Fruit fly (Drosophila melanogaster) whole organism, prepupa: ENCODE measurements around the gene CG31029.

Experiments
- Blimp-1 ChIP-seq: fragments of 200-800 bp; sonication (Bioruptor generic); optimal IDR thresholded peaks from 3 replicates; lab custom pipeline; 2017; ENCODE audit warnings: missing biosample characterization, missing genetic modification characterization, mild to moderate bottlenecking, moderate library complexity, missing genetic modification reagents
- CG10669 ChIP-seq: fragments of 200-800 bp; sonication (Bioruptor generic); optimal IDR thresholded peaks from 3 replicates; lab custom pipeline; 2018; ENCODE audit warnings: missing biosample characterization, mild to moderate bottlenecking, missing genetic modification characterization, moderate library complexity
- CG11294 ChIP-seq: fragments of 200-800 bp; sonication (Bioruptor generic); IDR thresholded peaks from 2 replicates; pipeline ENCODE4 v1.3.6; 2022; ENCODE audit warnings: missing biosample characterization, missing genetic modification characterization
- CG11902 ChIP-seq: fragments of 200-800 bp; sonication (Bioruptor generic); optimal IDR thresholded peaks from 3 replicates; lab custom pipeline; 2016; ENCODE audit warnings: missing biosample characterization, missing genetic modification characterization
- CG1621 ChIP-seq: fragments of 200-800 bp; sonication (Bioruptor generic); optimal IDR thresholded peaks from 3 replicates; lab custom pipeline; 2018; ENCODE audit warnings: missing biosample characterization, mild to moderate bottlenecking, missing genetic modification characterization
- CG16779 ChIP-seq: fragments of 200-800 bp; sonication (Bioruptor generic); optimal IDR thresholded peaks from 3 replicates; lab custom pipeline; 2017; ENCODE audit warnings: missing biosample characterization, mild to moderate bottlenecking, missing genetic modification characterization
- CG3032 ChIP-seq: fragments of 200-800 bp; optimal IDR thresholded peaks from 2 replicates; lab custom pipeline; 2019; ENCODE audit warnings: missing biosample characterization, mild to moderate bottlenecking, missing genetic modification characterization, moderate library complexity
- CG31627 ChIP-seq: fragments of 200-800 bp; sonication (Bioruptor generic); optimal IDR thresholded peaks from 3 replicates; lab custom pipeline; 2016; ENCODE audit warnings: missing biosample characterization, missing genetic modification characterization
- CG34406 ChIP-seq: fragments of 200-800 bp; sonication (Bioruptor generic); optimal IDR thresholded peaks from 3 replicates; lab custom pipeline; 2016; ENCODE audit warnings: missing biosample characterization, missing genetic modification characterization
- CG3919 ChIP-seq: fragments of 200-800 bp; sonication (Bioruptor generic); optimal IDR thresholded peaks from 3 replicates; lab custom pipeline; 2016; ENCODE audit warnings: missing biosample characterization, missing genetic modification characterization
- CG4318 ChIP-seq: fragments of 200-800 bp; sonication (Bioruptor generic); optimal IDR thresholded peaks from 3 replicates; lab custom pipeline; 2017; ENCODE audit warnings: missing biosample characterization, mild to moderate bottlenecking, missing genetic modification characterization
- CG6163 ChIP-seq: fragments of 200-800 bp; sonication (Bioruptor generic); IDR thresholded peaks from 3 replicates; pipeline ENCODE4 v1.3.6; 2022; ENCODE audit warnings: missing biosample characterization, missing genetic modification characterization
- CG6276 ChIP-seq: fragments of 200-800 bp; sonication (Bioruptor generic); optimal IDR thresholded peaks from 2 replicates; lab custom pipeline; 2017; ENCODE audit warnings: missing biosample characterization, mild to moderate bottlenecking, missing genetic modification characterization
- CG6792 ChIP-seq: fragments of 200-800 bp; sonication (Bioruptor generic); optimal IDR thresholded peaks from 3 replicates; lab custom pipeline; 2016; ENCODE audit warnings: missing biosample characterization, missing genetic modification characterization
- CG6808 ChIP-seq: fragments of 200-800 bp; sonication (Bioruptor generic); optimal IDR thresholded peaks from 3 replicates; lab custom pipeline; 2017; ENCODE audit warnings: missing biosample characterization, missing genetic modification characterization, mild to moderate bottlenecking, moderate library complexity, missing genetic modification reagents
- CG6854 ChIP-seq: fragments of 200-800 bp; sonication (Bioruptor generic); optimal IDR thresholded peaks from 2 replicates; lab custom pipeline; 2017; ENCODE audit warnings: missing biosample characterization, mild to moderate bottlenecking, missing genetic modification characterization
- CG8119 ChIP-seq: fragments of 200-800 bp; sonication (Bioruptor generic); IDR thresholded peaks from 3 replicates; pipeline ENCODE4 v1.3.6; 2022; ENCODE audit warnings: missing biosample characterization, missing genetic modification characterization
- CG8319 ChIP-seq: fragments of 200-800 bp; sonication (Bioruptor generic); optimal IDR thresholded peaks from 3 replicates; lab custom pipeline; 2016; ENCODE audit warnings: missing biosample characterization, missing genetic modification characterization
- CG8632 ChIP-seq: fragments of 200-800 bp; sonication (Bioruptor generic); optimal IDR thresholded peaks from 3 replicates; lab custom pipeline; 2016; ENCODE audit warnings: missing biosample characterization, missing genetic modification characterization
- CG9139 ChIP-seq: fragments of 200-800 bp; sonication (Bioruptor generic); optimal IDR thresholded peaks from 3 replicates; lab custom pipeline; 2017; ENCODE audit warnings: missing biosample characterization, mild to moderate bottlenecking, missing genetic modification characterization
- Eip78C ChIP-seq: fragments of 200-800 bp; sonication (Bioruptor generic); peaks from one replicate; lab custom pipeline; 2016; ENCODE audit warnings: missing biosample characterization, missing genetic modification characterization
- Eip93F ChIP-seq: fragments of 200-800 bp; sonication (Bioruptor generic); optimal IDR thresholded peaks from 2 replicates; lab custom pipeline; 2016; ENCODE audit warnings: missing biosample characterization, mild to moderate bottlenecking, missing genetic modification characterization
- Ets96B ChIP-seq: fragments of 200-800 bp; optimal IDR thresholded peaks from 2 replicates; lab custom pipeline; 2019; ENCODE audit warnings: missing biosample characterization, mild to moderate bottlenecking, missing genetic modification characterization, moderate library complexity
- Gug ChIP-seq: fragments of 200-800 bp; sonication (Bioruptor generic); IDR thresholded peaks from 2 replicates; pipeline ENCODE4 v1.3.6; 2022; ENCODE audit warnings: missing biosample characterization, missing genetic modification characterization
- Hr38 ChIP-seq: sonication (Bioruptor generic); optimal IDR thresholded peaks from 2 replicates; lab custom pipeline; 2016; ENCODE audit warnings: missing biosample characterization, missing genetic modification characterization
- Hr39 ChIP-seq: fragments of 200-800 bp; sonication (Bioruptor generic); optimal IDR thresholded peaks from 2 replicates; lab custom pipeline; 2016; ENCODE audit warnings: missing biosample characterization, missing genetic modification characterization
- Hr4 ChIP-seq: fragments of 200-800 bp; sonication (Bioruptor generic); optimal IDR thresholded peaks from 3 replicates; lab custom pipeline; 2016; ENCODE audit warnings: missing biosample characterization, missing genetic modification characterization
- Lpt ChIP-seq: fragments of 200-800 bp; sonication (Bioruptor generic); optimal IDR thresholded peaks from 3 replicates; lab custom pipeline; 2016; ENCODE audit warnings: missing biosample characterization, missing genetic modification characterization
- OdsH ChIP-seq: fragments of 200-800 bp; sonication (Bioruptor generic); optimal IDR thresholded peaks from 3 replicates; lab custom pipeline; 2016; ENCODE audit warnings: missing biosample characterization, missing genetic modification characterization
- Smox ChIP-seq: fragments of 200-800 bp; sonication (Bioruptor generic); optimal IDR thresholded peaks from 3 replicates; lab custom pipeline; 2016; ENCODE audit warnings: missing biosample characterization, missing genetic modification characterization
- Sox102F ChIP-seq: fragments of 200-800 bp; sonication (Bioruptor generic); optimal IDR thresholded peaks from 2 replicates; lab custom pipeline; 2016; ENCODE audit warnings: missing biosample characterization, mild to moderate bottlenecking, missing genetic modification characterization
- Sox14 ChIP-seq: fragments of 200-800 bp; sonication (Bioruptor generic); optimal IDR thresholded peaks from 3 replicates; lab custom pipeline; 2016; ENCODE audit warnings: missing biosample characterization, missing genetic modification characterization
- Sox15 ChIP-seq: fragments of 200-800 bp; sonication (Bioruptor generic); optimal IDR thresholded peaks from 3 replicates; lab custom pipeline; 2016; ENCODE audit warnings: missing biosample characterization, missing genetic modification characterization
- achi ChIP-seq: fragments of 200-800 bp; sonication (Bioruptor generic); optimal IDR thresholded peaks from 3 replicates; lab custom pipeline; 2016; ENCODE audit warnings: missing biosample characterization, missing genetic modification characterization
- cyc ChIP-seq: fragments of 200-800 bp; sonication (Bioruptor generic); optimal IDR thresholded peaks from 3 replicates; lab custom pipeline; 2016; ENCODE audit warnings: missing biosample characterization, missing genetic modification characterization
- eg ChIP-seq: fragments of 200-800 bp; sonication (Bioruptor generic); IDR thresholded peaks from 3 replicates; pipeline ENCODE4 v1.3.6; 2022; ENCODE audit warnings: missing biosample characterization, missing genetic modification characterization
- esn ChIP-seq: fragments of 200-800 bp; sonication (Bioruptor generic); optimal IDR thresholded peaks from 2 replicates; lab custom pipeline; 2016; ENCODE audit warnings: missing biosample characterization, mild to moderate bottlenecking, missing genetic modification characterization, moderate library complexity
- fd59A ChIP-seq: fragments of 200-800 bp; sonication (Bioruptor generic); optimal IDR thresholded peaks from 2 replicates; lab custom pipeline; 2017; ENCODE audit warnings: missing biosample characterization, mild to moderate bottlenecking, missing genetic modification characterization, missing genetic modification reagents
- fd85E ChIP-seq: fragments of 200-800 bp; sonication (Bioruptor generic); optimal IDR thresholded peaks from 3 replicates; lab custom pipeline; 2016; ENCODE audit warnings: missing biosample characterization, missing genetic modification characterization
- lz ChIP-seq: fragments of 200-800 bp; sonication (Bioruptor generic); optimal IDR thresholded peaks from 3 replicates; lab custom pipeline; 2016; ENCODE audit warnings: missing biosample characterization, missing genetic modification characterization
- pdm3 ChIP-seq: fragments of 200-800 bp; sonication (Bioruptor generic); optimal IDR thresholded peaks from 3 replicates; lab custom pipeline; 2016; ENCODE audit warnings: missing biosample characterization, missing genetic modification characterization
- salr ChIP-seq, 2 experiments: fragments of 200-800 bp; sonication (Bioruptor generic); optimal IDR thresholded peaks; 3 replicates each; lab custom pipeline; 2016 to 2018; ENCODE audit warnings: missing biosample characterization in 2 of 2, missing genetic modification characterization in 2 of 2, mild to moderate bottlenecking in 1 of 2
- spab ChIP-seq: fragments of 200-800 bp; sonication (Bioruptor generic); optimal IDR thresholded peaks from 2 replicates; lab custom pipeline; 2017; ENCODE audit warnings: missing biosample characterization, mild to moderate bottlenecking, missing genetic modification characterization, missing genetic modification reagents
- ss ChIP-seq, 2 experiments: fragments of 200-800 bp; sonication (Bioruptor generic); optimal IDR thresholded peaks; 2 replicates in 1 of 2; 3 replicates in 1 of 2; lab custom pipeline; 2017 to 2018; ENCODE audit warnings: mild to moderate bottlenecking in 2 of 2, missing biosample characterization in 2 of 2, missing genetic modification characterization in 2 of 2, moderate library complexity in 1 of 2
- svp ChIP-seq: fragments of 200-800 bp; sonication (Bioruptor generic); peaks from one replicate; lab custom pipeline; 2016; ENCODE audit warnings: missing biosample characterization, missing genetic modification characterization
- vri ChIP-seq: fragments of 200-800 bp; sonication (Bioruptor generic); optimal IDR thresholded peaks from 3 replicates; lab custom pipeline; 2016; ENCODE audit warnings: missing biosample characterization, mild to moderate bottlenecking, missing genetic modification characterization

CG31029 gene

dm6 chr3R:30095855-30096254 lies 36.3 kb downstream of the CG31029 start (continued):
- TF ChIP-seq CG31627 (GFP tag; lab: Kevin White, UChicago) (peak; percentile 41), CG6854 (GFP tag; lab: Kevin White, UChicago) (no peak), Hr38 (GFP tag; lab: Kevin White, UChicago) (peak; percentile 62), Lpt (GFP tag; lab: Kevin White, UChicago) (peak; percentile 84), CG8119 (peak; percentile 91), CG6792 (peak; percentile 62), achi (peak; percentile 85), CG3032 (tag; lab: Kevin White, UChicago) (peak; percentile 78), Blimp-1 (GFP tag; lab: Kevin White, UChicago) (peak; percentile 17), CG10669 (GFP tag; lab: Kevin White, UChicago) (peak; percentile 77), Sox102F (GFP tag; lab: Kevin White, UChicago) (peak; percentile 13), ss (GFP tag; optimal IDR thresholded peaks at IDR 0.05; lab: Kevin White, UChicago) (peak; percentile 58 to 68), Ets96B (tag; lab: Kevin White, UChicago) (peak; percentile 79), Hr39 (GFP tag; lab: Kevin White, UChicago) (peak; percentile 54), CG6276 (GFP tag; lab: Kevin White, UChicago) (peak; percentile 92), CG9139 (GFP tag; lab: Kevin White, UChicago) (peak; percentile 37), CG11902 (peak; percentile 16), esn (GFP tag; lab: Kevin White, UChicago) (peak; percentile 58), Sox15 (GFP tag; lab: Kevin White, UChicago) (peak; percentile 1), CG3919 (GFP tag; lab: Kevin White, UChicago) (peak; percentile 87), eg (GFP tag; lab: Robert Waterston, UW) (peak; percentile 98), fd85E (GFP tag; lab: Kevin White, UChicago) (no peak), lz (GFP tag; lab: Kevin White, UChicago) (peak; percentile 65), spab (peak; percentile 72)

DNA sequence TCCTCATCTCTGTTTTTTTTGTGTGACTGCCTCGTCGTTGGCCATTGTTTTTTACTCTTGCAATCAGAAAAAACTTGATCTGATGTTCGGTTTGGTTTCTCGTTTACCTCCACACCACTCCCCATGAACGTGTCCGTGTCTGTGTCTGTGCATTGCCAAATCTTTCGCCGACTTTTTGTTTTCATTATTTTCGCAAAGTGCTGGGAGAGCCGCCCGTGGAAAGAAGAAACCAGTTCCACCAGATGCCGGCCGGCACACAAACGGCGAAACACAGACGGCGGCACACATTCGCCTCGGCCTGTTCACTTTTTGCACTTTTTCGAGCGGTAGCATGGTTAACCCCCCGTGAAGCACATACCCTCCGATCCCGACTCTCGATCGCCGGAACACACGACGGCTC lies 36.8 kb downstream of the CG31029 start:
- TF ChIP-seq Eip78C (GFP tag; lab: Kevin White, UChicago) (peak; percentile 14), CG1621 (tag; lab: Kevin White, UChicago) (no peak), CG8119 (no peak; the same call in 2 of the 3 replicates), eg (GFP tag; lab: Robert Waterston, UW) (peak; percentile 12; the same call in 1 of the 3 replicates), Blimp-1 (GFP tag; lab: Kevin White, UChicago) (no peak), CG34406 (no peak), CG6808 (no peak), achi (no peak), CG6854 (GFP tag; lab: Kevin White, UChicago) (peak; percentile 80), vri (GFP tag; lab: Kevin White, UChicago) (peak; percentile 15), CG6163 (peak; percentile 34; the same call in 1 of the 3 replicates), svp (GFP tag; lab: Kevin White, UChicago) (peak; percentile 51)

dm6 chr3R:30092700-30093044 lies 39.5 kb downstream of the CG31029 start:
- TF ChIP-seq salr (GFP tag; optimal IDR thresholded peaks at IDR 0.05; lab: Kevin White, UChicago) (peak in 1 of 2 experiments; percentile 62), CG8632 (GFP tag; lab: Kevin White, UChicago) (no peak), CG6808 (no peak), vri (GFP tag; lab: Kevin White, UChicago) (peak; percentile 9), CG16779 (tag; lab: Kevin White, UChicago) (no peak), CG11294 (GFP tag; lab: Robert Waterston, UW) (peak; percentile 55), lz (GFP tag; lab: Kevin White, UChicago) (peak; percentile 29), esn (GFP tag; lab: Kevin White, UChicago) (peak; percentile 38), CG31627 (GFP tag; lab: Kevin White, UChicago) (peak; percentile 51), CG6276 (GFP tag; lab: Kevin White, UChicago) (peak; percentile 54), CG4318 (GFP tag; lab: Kevin White, UChicago) (peak; percentile 62), OdsH (peak; percentile 71), Gug (GFP tag; lab: Robert Waterston, UW) (0 out of 2 replicates have a peak, but pooled peaks have one; percentile 40), CG11902 (peak; percentile 30), CG6163 (peak; percentile 82), svp (GFP tag; lab: Kevin White, UChicago) (peak; percentile 52), Eip93F (GFP tag; lab: Kevin White, UChicago) (no peak), Lpt (GFP tag; lab: Kevin White, UChicago) (peak; percentile 59), fd59A (GFP tag; lab: Kevin White, UChicago) (no peak), Eip78C (GFP tag; lab: Kevin White, UChicago) (peak; percentile 86), Smox (GFP tag; lab: Kevin White, UChicago) (peak; percentile 20), CG6792 (peak; percentile 23), Sox15 (GFP tag; lab: Kevin White, UChicago) (no peak), Hr4 (GFP tag; lab: Kevin White, UChicago) (peak; percentile 88), CG8319 (GFP tag; lab: Kevin White, UChicago) (no peak), Sox14 (GFP tag; lab: Kevin White, UChicago) (peak; percentile 31), cyc (GFP tag; lab: Kevin White, UChicago) (peak; percentile 41), pdm3 (GFP tag; lab: Kevin White, UChicago) (peak; percentile 59)
